Fruit fly (Drosophila melanogaster) whole organism: Measurements from ENCODE around the gene Cys.

Experiments used
- Dll ChIP-seq: fragments of >200 bp; optimal IDR thresholded peaks from 2 replicates; lab custom pipeline; 2017
- usp ChIP-seq: fragments of >200 bp; optimal IDR thresholded peaks from 2 replicates; lab custom pipeline; 2017; ENCODE audit warnings: missing biosample characterization, missing genetic modification characterization, mixed read lengths

DNA sequence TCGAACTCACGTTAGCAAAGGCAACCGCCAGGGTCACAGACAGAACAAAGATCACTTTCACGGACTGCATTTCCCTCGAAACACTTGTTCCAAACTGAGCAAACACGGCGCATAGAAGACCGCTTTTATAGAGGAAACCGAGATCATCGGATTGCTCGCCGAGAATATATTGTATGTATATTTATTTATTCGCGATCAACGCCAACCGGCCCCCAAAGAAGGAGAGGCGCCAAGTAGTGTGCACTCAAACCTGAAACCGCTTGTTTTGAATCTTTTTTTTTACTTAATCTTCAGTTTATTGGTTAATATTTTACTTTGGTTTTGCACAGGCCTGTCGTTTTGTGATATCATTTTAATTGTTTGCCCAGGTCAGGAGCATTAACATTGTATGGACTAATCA is 2.1 kb downstream of the Cys start, which contains the start of gene CG31313:
- no peak for TF ChIP-seq usp (GFP tag; lab: Kevin White, UChicago)
- TF ChIP-seq Dll, result no peak
